Worm (Caenorhabditis elegans) whole organism, mixed stage, embryonic: Measurements from ENCODE around the gene H20J04.1.
A peak's percentile ranks its signal among the peaks of the same experiment; 100 is the strongest.

Experiments
- M03D4.4 ChIP-seq: sonication (generic microtip); optimal IDR thresholded peaks from 2 replicates; lab custom pipeline; 2017; ENCODE audit warnings: mild to moderate bottlenecking, missing genetic modification characterization, missing compliant biosample characterization
- bed-3 ChIP-seq: fragments of 200-800 bp; sonication (Bioruptor generic); optimal IDR thresholded peaks from 3 replicates; lab custom pipeline; 2018; ENCODE audit warnings: mild to moderate bottlenecking, missing genetic modification characterization, moderate library complexity, missing compliant biosample characterization
- blmp-1 ChIP-seq: fragments of 150-350 bp; optimal IDR thresholded peaks from 2 replicates; lab custom pipeline; 2014; ENCODE audit warnings: missing biosample characterization, missing genetic modification characterization
- ceh-39 ChIP-seq: fragments of 150-350 bp; optimal IDR thresholded peaks from 2 replicates; lab custom pipeline; 2014; ENCODE audit warnings: missing biosample characterization, missing genetic modification characterization
- ceh-43 ChIP-seq: fragments of 200-800 bp; sonication (Bioruptor generic); optimal IDR thresholded peaks from 2 replicates; lab custom pipeline; 2018; ENCODE audit warnings: mild to moderate bottlenecking, missing genetic modification characterization, moderate library complexity, missing compliant biosample characterization
- ceh-83 ChIP-seq: fragments of 200-800 bp; sonication (Bioruptor generic); optimal IDR thresholded peaks from 2 replicates; lab custom pipeline; 2018; ENCODE audit warnings: mild to moderate bottlenecking, missing genetic modification characterization, missing compliant biosample characterization
- ces-1 ChIP-seq: fragments of 150-350 bp; optimal IDR thresholded peaks from 2 replicates; lab custom pipeline; 2014; ENCODE audit warnings: missing biosample characterization, missing genetic modification reagents, missing genetic modification characterization
- cnd-1 ChIP-seq: fragments of 200-800 bp; sonication (Bioruptor generic); optimal IDR thresholded peaks from 2 replicates; lab custom pipeline; 2018; ENCODE audit warnings: mild to moderate bottlenecking, missing genetic modification characterization, missing compliant biosample characterization
- drap-1 ChIP-seq: fragments of 200-800 bp; sonication (Bioruptor generic); optimal IDR thresholded peaks from 3 replicates; lab custom pipeline; 2018; ENCODE audit warnings: mild to moderate bottlenecking, missing genetic modification characterization, missing compliant biosample characterization
- elt-1 ChIP-seq: sonication (generic microtip); optimal IDR thresholded peaks from 2 replicates; lab custom pipeline; 2017; ENCODE audit warnings: missing genetic modification characterization, mild to moderate bottlenecking, missing compliant biosample characterization, antibody characterized with exemption, moderate library complexity, borderline replicate concordance; ENCODE audit not compliant: insufficient read depth
- elt-3 ChIP-seq: fragments of 150-350 bp; optimal IDR thresholded peaks from 2 replicates; lab custom pipeline; 2014; ENCODE audit warnings: missing biosample characterization, missing genetic modification characterization
- flh-1 ChIP-seq: fragments of 200-800 bp; sonication (Bioruptor generic); optimal IDR thresholded peaks from 2 replicates; lab custom pipeline; 2018; ENCODE audit warnings: mild to moderate bottlenecking, missing genetic modification characterization, moderate library complexity, missing compliant biosample characterization
- ham-2 ChIP-seq: fragments of 200-800 bp; sonication (Bioruptor generic); optimal IDR thresholded peaks from 2 replicates; lab custom pipeline; 2018; ENCODE audit warnings: mild to moderate bottlenecking, missing genetic modification characterization, missing compliant biosample characterization
- hlh-1 ChIP-seq: fragments of 150-350 bp; optimal IDR thresholded peaks from 2 replicates; lab custom pipeline; 2014; ENCODE audit warnings: missing biosample characterization, missing genetic modification reagents, missing genetic modification characterization
- lin-13 ChIP-seq: fragments of 150-350 bp; optimal IDR thresholded peaks from 2 replicates; lab custom pipeline; 2014; ENCODE audit warnings: missing biosample characterization, missing genetic modification characterization
- lin-32 ChIP-seq: fragments of 200-800 bp; sonication (Bioruptor generic); optimal IDR thresholded peaks from 2 replicates; lab custom pipeline; 2018; ENCODE audit warnings: mild to moderate bottlenecking, missing genetic modification characterization, missing compliant biosample characterization
- lsy-2 ChIP-seq: fragments of 150-350 bp; optimal IDR thresholded peaks from 2 replicates; lab custom pipeline; 2014; ENCODE audit warnings: missing biosample characterization, missing genetic modification characterization
- mab-5 ChIP-seq: fragments of 150-350 bp; optimal IDR thresholded peaks from 2 replicates; lab custom pipeline; 2014; ENCODE audit warnings: missing biosample characterization, missing genetic modification characterization
- mep-1 ChIP-seq: fragments of 150-350 bp; optimal IDR thresholded peaks from 2 replicates; lab custom pipeline; 2017; ENCODE audit warnings: missing biosample characterization, missing genetic modification reagents, missing genetic modification characterization, inconsistent platforms
- mls-2 ChIP-seq: sonication (generic microtip); optimal IDR thresholded peaks from 2 replicates; lab custom pipeline; 2016; ENCODE audit warnings: mild to moderate bottlenecking, missing genetic modification characterization, moderate library complexity, missing compliant biosample characterization
- nhr-12 ChIP-seq: fragments of 150-350 bp; optimal IDR thresholded peaks from 2 replicates; lab custom pipeline; 2014; ENCODE audit warnings: missing biosample characterization, missing genetic modification characterization
- nhr-2 ChIP-seq: fragments of 150-350 bp; optimal IDR thresholded peaks from 2 replicates; lab custom pipeline; 2014; ENCODE audit warnings: missing biosample characterization, missing genetic modification characterization
- nhr-28 ChIP-seq: fragments of 150-350 bp; optimal IDR thresholded peaks from 2 replicates; lab custom pipeline; 2014; ENCODE audit warnings: missing biosample characterization, missing genetic modification characterization
- nhr-76 ChIP-seq: sonication (generic microtip); optimal IDR thresholded peaks from 2 replicates; lab custom pipeline; 2017; ENCODE audit warnings: missing biosample characterization, missing genetic modification characterization
- pha-4 ChIP-seq: fragments of 150-350 bp; optimal IDR thresholded peaks from 2 replicates; lab custom pipeline; 2018; ENCODE audit warnings: missing biosample characterization, missing genetic modification reagents, missing genetic modification characterization
- sem-2 ChIP-seq: fragments of 200-800 bp; sonication (Bioruptor generic); optimal IDR thresholded peaks from 2 replicates; lab custom pipeline; 2018; ENCODE audit warnings: mild to moderate bottlenecking, missing genetic modification characterization, missing compliant biosample characterization
- snpc-4 ChIP-seq: fragments of 150-350 bp; optimal IDR thresholded peaks from 2 replicates; lab custom pipeline; 2014; ENCODE audit warnings: missing biosample characterization, missing genetic modification characterization
- sptf-1 ChIP-seq: sonication (generic microtip); optimal IDR thresholded peaks from 2 replicates; lab custom pipeline; 2017; ENCODE audit warnings: mild to moderate bottlenecking, missing genetic modification characterization, moderate library complexity, missing compliant biosample characterization
- tbx-8 ChIP-seq: fragments of 200-800 bp; sonication (Bioruptor generic); optimal IDR thresholded peaks from 2 replicates; lab custom pipeline; 2018; ENCODE audit warnings: mild to moderate bottlenecking, missing genetic modification characterization, moderate library complexity, missing compliant biosample characterization
- unc-120 ChIP-seq: sonication (generic microtip); optimal IDR thresholded peaks from 2 replicates; lab custom pipeline; 2017; ENCODE audit warnings: missing genetic modification characterization, missing compliant biosample characterization; ENCODE audit not compliant: poor library complexity, severe bottlenecking
- unc-62 ChIP-seq: fragments of 150-350 bp; optimal IDR thresholded peaks from 2 replicates; lab custom pipeline; 2014; ENCODE audit warnings: missing biosample characterization, missing genetic modification reagents, missing genetic modification characterization
- zip-8 ChIP-seq: fragments of 150-350 bp; optimal IDR thresholded peaks from 2 replicates; lab custom pipeline; 2014; ENCODE audit warnings: missing biosample characterization, missing genetic modification characterization
- ztf-11 ChIP-seq: fragments of 150-350 bp; optimal IDR thresholded peaks from 2 replicates; lab custom pipeline; 2014; ENCODE audit warnings: missing biosample characterization, missing genetic modification characterization

H20J04.1 gene

DNA sequence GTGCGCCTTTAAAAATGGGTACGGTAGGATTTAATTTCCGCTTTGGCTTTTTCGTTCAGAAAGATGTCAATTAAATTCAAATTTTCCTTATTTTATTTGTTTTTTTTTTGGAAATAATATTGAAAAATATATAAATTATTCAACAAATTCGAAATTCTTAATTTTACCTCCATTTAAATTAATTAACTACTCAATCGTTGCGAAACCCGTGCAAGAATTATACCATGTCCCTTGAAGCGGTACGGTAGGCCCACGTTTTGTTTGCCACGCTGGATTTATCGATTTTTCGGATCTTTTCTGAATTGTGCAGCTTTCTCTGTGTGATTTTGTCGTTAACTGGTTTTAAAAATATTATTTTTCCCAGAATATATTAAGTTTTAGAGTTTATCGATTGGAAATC lies 35.0 kb upstream of the H20J04.1 start, which contains the start of gene Y52E8A.2:
Gene Y52E8A.2 (plus strand): TSS at position 382 of the 400 bp plus-strand sequence.
- TF ChIP-seq blmp-1 (tag; lab: Kevin White, UChicago) (no peak), ceh-43 (GFP tag; lab: Kevin White, UChicago) (no peak), flh-1 (no peak), nhr-76 (tag; lab: Kevin White, UChicago) (no peak), cnd-1 (tag; lab: Kevin White, UChicago) (no peak), elt-3 (no peak), lsy-2 (tag; lab: Kevin White, UChicago) (no peak), mls-2 (tag; lab: Kevin White, UChicago) (no peak), sem-2 (no peak), ztf-11 (tag; lab: Kevin White, UChicago) (no peak), unc-120 (tag; lab: Kevin White, UChicago) (no peak), pha-4 (tag; lab: Kevin White, UChicago) (no peak), tbx-8 (GFP tag; lab: Kevin White, UChicago) (no peak), sptf-1 (tag; lab: Kevin White, UChicago) (no peak)

DNA sequence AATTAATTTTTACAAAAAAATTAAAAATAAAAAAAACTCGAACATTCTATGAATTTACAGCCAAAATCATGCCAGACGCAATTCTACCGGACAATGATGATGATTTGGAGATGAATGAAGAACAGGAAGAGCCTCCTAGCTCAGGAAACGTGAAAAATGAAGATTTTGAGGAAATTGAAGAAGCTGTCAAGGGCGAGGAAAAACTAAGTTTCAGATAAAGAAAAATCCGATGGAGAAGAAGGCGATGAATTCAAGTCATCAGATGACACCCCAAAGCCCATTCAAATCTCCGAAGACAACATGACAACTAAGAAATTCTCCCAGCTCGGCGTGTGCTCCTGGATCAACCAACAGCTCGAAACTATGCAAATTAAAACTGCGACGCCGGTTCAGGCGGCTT lies 33.6 kb upstream of the H20J04.1 start, which contains the start of gene Y52E8A.1:
Gene Y52E8A.1 (plus strand): TSS at position 301 of the 400 bp plus-strand sequence.
- TF ChIP-seq elt-1 (tag; lab: Kevin White, UChicago) = no peak
- no peak for TF ChIP-seq ces-1 (GFP tag; lab: Kevin White, UChicago)
- TF ChIP-seq lsy-2 (tag; lab: Kevin White, UChicago) = no peak
- TF ChIP-seq bed-3 = no peak
- no peak for TF ChIP-seq ham-2
- no peak for TF ChIP-seq zip-8
- no peak for TF ChIP-seq unc-120 (tag; lab: Kevin White, UChicago)

DNA sequence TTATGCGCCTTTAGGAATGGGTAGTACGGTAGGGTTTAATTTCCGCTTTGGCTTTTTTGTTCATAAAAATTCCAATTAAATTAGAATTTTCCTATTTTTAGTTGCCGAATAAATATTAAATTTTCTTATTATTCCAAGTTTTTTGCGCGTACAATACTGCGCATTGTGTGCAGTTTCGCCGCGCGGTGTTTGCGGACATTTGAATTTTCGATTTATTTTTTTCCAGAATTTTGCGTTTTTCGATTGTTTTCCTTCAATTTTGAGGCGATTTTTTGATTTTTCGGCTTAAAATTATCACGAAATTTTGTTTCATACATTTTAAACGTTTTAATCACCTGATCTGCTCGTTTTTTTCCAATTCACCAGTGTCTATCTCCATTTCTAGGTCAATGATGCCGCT lies 32.5 kb upstream of the H20J04.1 start, which contains the start of gene H20J04.6:
Gene H20J04.6 (plus strand): TSS at position 386 of the 400 bp plus-strand sequence.
- TF ChIP-seq nhr-28 (tag; lab: Kevin White, UChicago) (no peak), drap-1 (GFP tag; lab: Kevin White, UChicago) (no peak), zip-8 (no peak), ceh-83 (peak; percentile 13), unc-62 (GFP tag; lab: Kevin White, UChicago) (no peak), elt-3 (no peak), hlh-1 (tag; lab: Kevin White, UChicago) (no peak), snpc-4 (tag; lab: Kevin White, UChicago) (no peak), ces-1 (GFP tag; lab: Kevin White, UChicago) (peak; percentile 18), mls-2 (tag; lab: Kevin White, UChicago) (no peak), mep-1 (peak; percentile 29), M03D4.4 (tag; lab: Kevin White, UChicago) (no peak), unc-120 (tag; lab: Kevin White, UChicago) (no peak), mab-5 (tag; lab: Kevin White, UChicago) (no peak), ham-2 (no peak), lsy-2 (tag; lab: Kevin White, UChicago) (peak; percentile 39), ceh-43 (GFP tag; lab: Kevin White, UChicago) (no peak), cnd-1 (tag; lab: Kevin White, UChicago) (no peak), nhr-2 (tag; lab: Kevin White, UChicago) (no peak), tbx-8 (GFP tag; lab: Kevin White, UChicago) (no peak)

DNA sequence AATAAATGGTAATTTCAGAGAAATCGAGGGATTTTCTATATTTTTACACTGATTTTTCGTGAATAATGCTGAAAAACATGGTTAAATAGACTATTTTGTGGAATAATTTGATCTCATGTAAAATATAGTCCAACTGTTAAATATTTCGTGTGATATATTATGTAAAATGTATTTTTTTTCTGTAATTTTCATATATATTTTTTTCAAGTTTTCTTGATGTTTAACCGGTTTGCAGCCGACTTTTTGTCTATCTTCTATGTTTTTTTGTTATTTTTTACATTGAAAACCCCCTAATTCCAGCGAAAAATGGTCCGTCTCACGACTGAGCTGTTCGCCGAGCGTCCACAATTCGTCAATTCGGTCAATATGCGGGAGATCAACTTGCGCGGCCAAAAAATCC lies 31.4 kb upstream of the H20J04.1 start, which contains the start of gene mog-2:
Gene mog-2 (plus strand): TSS at position 301 of the 400 bp plus-strand sequence.
- TF ChIP-seq ztf-11 (tag; lab: Kevin White, UChicago) = no peak
- no peak for TF ChIP-seq elt-3
- TF ChIP-seq mab-5 (tag; lab: Kevin White, UChicago) = no peak
- TF ChIP-seq unc-62 (GFP tag; lab: Kevin White, UChicago) = no peak
- no peak for TF ChIP-seq snpc-4 (tag; lab: Kevin White, UChicago)
- TF ChIP-seq lsy-2 (tag; lab: Kevin White, UChicago) = no peak
- TF ChIP-seq sptf-1 (tag; lab: Kevin White, UChicago) = no peak
- TF ChIP-seq ceh-39 (tag; lab: Kevin White, UChicago) = no peak
- no peak for TF ChIP-seq lin-13
- no peak for TF ChIP-seq lin-32 (GFP tag; lab: Kevin White, UChicago)
- no peak for TF ChIP-seq nhr-12 (tag; lab: Kevin White, UChicago)
- no peak for TF ChIP-seq ces-1 (GFP tag; lab: Kevin White, UChicago)
- no peak for TF ChIP-seq ceh-43 (GFP tag; lab: Kevin White, UChicago)
- TF ChIP-seq blmp-1 (tag; lab: Kevin White, UChicago) = no peak
- TF ChIP-seq nhr-2 (tag; lab: Kevin White, UChicago) = no peak
- TF ChIP-seq pha-4 (tag; lab: Kevin White, UChicago) = no peak
- TF ChIP-seq tbx-8 (GFP tag; lab: Kevin White, UChicago) = no peak
- no peak for TF ChIP-seq flh-1
- no peak for TF ChIP-seq nhr-28 (tag; lab: Kevin White, UChicago)
